Worm (Caenorhabditis elegans): ENCODE data around the gene ZK353.4.

ce11 chrIII:8380645-8381044 lies 8.8 kb downstream of the ZK353.4 start, which contains the start of gene R05D3.12:
- TF ChIP-seq nhr-12 (tag; optimal IDR thresholded peaks at IDR 0.05) = no peak
- TF ChIP-seq alr-1 (tag; optimal IDR thresholded peaks at IDR 0.05; ENCODE audit: borderline replicate concordance) = no peak
- no peak for TF ChIP-seq skn-1 (tag; optimal IDR thresholded peaks at IDR 0.05)
- no peak for TF ChIP-seq egl-27 (tag; optimal IDR thresholded peaks at IDR 0.05)
- TF ChIP-seq pag-3 (tag; optimal IDR thresholded peaks at IDR 0.05; ENCODE audit: borderline replicate concordance, insufficient read depth) = no peak
- TF ChIP-seq nhr-11 (tag; optimal IDR thresholded peaks at IDR 0.05) = no peak
- TF ChIP-seq unc-62 (GFP tag; optimal IDR thresholded peaks at IDR 0.05) = no peak
- TF ChIP-seq pqm-1 (tag; optimal IDR thresholded peaks at IDR 0.05) = no peak
- TF ChIP-seq swsn-7 (tag; optimal IDR thresholded peaks at IDR 0.05) = no peak
